Worm (Caenorhabditis elegans) whole organism, young adult: ENCODE measurements around the gene gcs-1.

Source experiments
- F49E8.2 ChIP-seq: sonication (generic microtip); optimal IDR thresholded peaks from 3 replicates; lab custom pipeline; 2017; ENCODE audit warnings: missing genetic modification characterization, mild to moderate bottlenecking, missing compliant biosample characterization, antibody characterized with exemption, moderate library complexity; ENCODE audit not compliant: insufficient read depth
- F55B11.4 ChIP-seq: sonication (generic microtip); optimal IDR thresholded peaks from 2 replicates; lab custom pipeline; 2016; ENCODE audit warnings: missing compliant biosample characterization, missing genetic modification characterization, borderline replicate concordance; ENCODE audit not compliant: insufficient read depth
- athp-1 ChIP-seq: sonication (generic microtip); optimal IDR thresholded peaks from 2 replicates; lab custom pipeline; 2017; ENCODE audit warnings: mild to moderate bottlenecking, missing genetic modification characterization, missing compliant biosample characterization
- die-1 ChIP-seq: sonication (generic microtip); optimal IDR thresholded peaks from 2 replicates; lab custom pipeline; 2016; ENCODE audit warnings: missing genotype, mild to moderate bottlenecking, missing genetic modification characterization, missing compliant biosample characterization
- hmg-1.2 ChIP-seq: fragments of 200-800 bp; sonication (Bioruptor generic); IDR thresholded peaks from 2 replicates; pipeline ENCODE4 v1.3.6; 2022; ENCODE audit warnings: missing genetic modification reagents, missing genetic modification characterization, missing compliant biosample characterization
- snpc-1.1 ChIP-seq: sonication (generic microtip); optimal IDR thresholded peaks from 2 replicates; lab custom pipeline; 2017; ENCODE audit warnings: missing genetic modification characterization, mild to moderate bottlenecking, missing compliant biosample characterization, antibody characterized with exemption, moderate library complexity, missing genotype, missing genetic modification reagents; ENCODE audit not compliant: insufficient read depth
- snpc-4 ChIP-seq, 5 experiments: fragments of 150-350 bp in 1 of 5; sonication (generic microtip) in 4 of 5; optimal IDR thresholded peaks; 2 replicates each; lab custom pipeline; 2014 to 2018; ENCODE audit warnings: missing genetic modification characterization in 5 of 5, missing biosample characterization in 3 of 5, antibody characterized with exemption in 2 of 5, mild to moderate bottlenecking in 2 of 5, missing compliant biosample characterization in 2 of 5, missing genotype in 2 of 5, moderate library complexity in 2 of 5, missing genetic modification reagents in 1 of 5
- somi-1 ChIP-seq: fragments of 200-800 bp; sonication (Bioruptor generic); optimal IDR thresholded peaks from 2 replicates; lab custom pipeline; 2018; ENCODE audit warnings: mild to moderate bottlenecking, missing genetic modification characterization, missing compliant biosample characterization
- unc-130 ChIP-seq: sonication (generic microtip); optimal IDR thresholded peaks from 2 replicates; lab custom pipeline; 2016; ENCODE audit warnings: missing genetic modification reagents, missing genetic modification characterization, missing compliant biosample characterization
- ztf-18 ChIP-seq: sonication (generic microtip); optimal IDR thresholded peaks from 2 replicates; lab custom pipeline; 2016; ENCODE audit warnings: missing genotype, mild to moderate bottlenecking, missing genetic modification characterization, missing compliant biosample characterization
- ztf-22 ChIP-seq: fragments of 200-800 bp; sonication (Bioruptor generic); optimal IDR thresholded peaks from 2 replicates; lab custom pipeline; 2018; ENCODE audit warnings: mild to moderate bottlenecking, missing genetic modification characterization, moderate library complexity, missing compliant biosample characterization
- ztf-6 ChIP-seq: fragments of 200-800 bp; sonication (Bioruptor generic); IDR thresholded peaks from 2 replicates; pipeline ENCODE4 v1.3.6; 2022; ENCODE audit warnings: missing genetic modification reagents, missing genetic modification characterization, missing compliant biosample characterization

ce11 chrII:9064437-9064836 lies 26.3 kb upstream of the gcs-1 start:
- TF ChIP-seq ztf-18 (tag; lab: Kevin White, UChicago) (no peak), F49E8.2 (tag; lab: Kevin White, UChicago) (no peak), die-1 (tag; lab: Kevin White, UChicago) (no peak), snpc-1.1 (tag; lab: Kevin White, UChicago) (no peak), unc-130 (GFP tag; lab: Kevin White, UChicago) (no peak), hmg-1.2 (no peak), snpc-4 (GFP tag; optimal IDR thresholded peaks at IDR 0.05; lab: Kevin White, UChicago) (no peak), snpc-4 (tag; optimal IDR thresholded peaks at IDR 0.05; lab: Kevin White, UChicago) (no peak), athp-1 (tag; lab: Kevin White, UChicago) (no peak), ztf-22 (GFP tag; lab: Kevin White, UChicago) (no peak), F55B11.4 (tag; lab: Kevin White, UChicago) (no peak), ztf-6 (no peak), somi-1 (GFP tag; lab: Kevin White, UChicago) (no peak)
